Fruit fly (Drosophila melanogaster) whole organism, embryonic: ENCODE results near the gene CG15358.

ENCODE experiments used
- Atf6 ChIP-seq: fragments of 200-800 bp; sonication (Bioruptor generic); IDR thresholded peaks from 2 replicates; pipeline ENCODE4 v1.3.6; 2022; ENCODE audit warnings: missing biosample characterization, missing genetic modification characterization
- CG2129 ChIP-seq: fragments of 200-800 bp; sonication (Bioruptor generic); IDR thresholded peaks from 2 replicates; pipeline ENCODE4 v1.3.6; 2022; ENCODE audit warnings: missing biosample characterization, missing genetic modification characterization; ENCODE audit not compliant: partially characterized antibody
- CG4282 ChIP-seq: fragments of 200-800 bp; sonication (Bioruptor generic); optimal IDR thresholded peaks from 2 replicates; lab custom pipeline; 2016; ENCODE audit warnings: missing biosample characterization, missing genetic modification characterization
- chn ChIP-seq: fragments of 200-800 bp; sonication (Bioruptor generic); optimal IDR thresholded peaks from 2 replicates; lab custom pipeline; 2016; ENCODE audit warnings: missing biosample characterization, missing genetic modification characterization
- pita ChIP-seq: fragments of 200-800 bp; sonication (Bioruptor generic); optimal IDR thresholded peaks from 2 replicates; lab custom pipeline; 2017; ENCODE audit warnings: missing biosample characterization, mild to moderate bottlenecking, missing genetic modification characterization

DNA sequence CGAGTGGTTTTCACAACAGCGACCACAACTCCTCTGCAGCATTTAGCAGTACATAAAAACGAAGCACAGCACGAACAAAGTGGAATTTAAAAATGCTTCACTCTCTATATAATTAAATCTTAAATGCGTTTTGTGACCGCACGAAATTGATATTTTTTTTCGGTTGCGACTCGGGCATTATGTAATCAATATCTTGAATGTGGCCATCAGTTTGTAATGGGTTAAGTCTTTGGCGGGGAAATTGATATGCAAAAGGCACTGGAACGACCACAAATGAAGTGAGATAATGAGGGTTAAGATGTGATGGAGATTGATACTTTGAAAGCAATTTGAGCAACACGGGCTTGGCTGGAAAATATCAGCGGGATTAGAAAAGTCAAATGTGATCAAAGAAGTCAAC lies 40.8 kb upstream of the CG15358 start:
- no peak for TF ChIP-seq CG4282 (GFP tag; lab: Kevin White, UChicago)
- no peak for TF ChIP-seq pita
- TF ChIP-seq Atf6 (GFP tag; lab: Robert Waterston, UW) = no peak
- no peak for TF ChIP-seq CG2129 (GFP tag; lab: Robert Waterston, UW)
- no peak for TF ChIP-seq chn (GFP tag; lab: Kevin White, UChicago)
